Worm (Caenorhabditis elegans) whole organism, L1 larva: ENCODE results near the gene C16D9.8.
A peak's percentile ranks its signal among the peaks of the same experiment; 100 is the strongest.

ENCODE experiments used
- C04F5.9 ChIP-seq: sonication (generic microtip); optimal IDR thresholded peaks from 2 replicates; lab custom pipeline; 2016; ENCODE audit warnings: missing genetic modification characterization, missing compliant biosample characterization
- aha-1 ChIP-seq: fragments of 150-350 bp; optimal IDR thresholded peaks from 2 replicates; lab custom pipeline; 2014; ENCODE audit warnings: missing biosample characterization, missing genetic modification characterization
- alr-1 ChIP-seq: fragments of 200-800 bp; sonication (Bioruptor generic); optimal IDR thresholded peaks from 2 replicates; lab custom pipeline; 2018; ENCODE audit warnings: borderline replicate concordance, mild to moderate bottlenecking, missing genetic modification characterization, missing compliant biosample characterization
- aly-2 ChIP-seq: fragments of 150-350 bp; optimal IDR thresholded peaks from 2 replicates; lab custom pipeline; 2014; ENCODE audit warnings: missing biosample characterization, missing genetic modification characterization
- blmp-1 ChIP-seq: fragments of 150-350 bp; optimal IDR thresholded peaks from 2 replicates; lab custom pipeline; 2014; ENCODE audit warnings: missing biosample characterization, missing genetic modification characterization
- ceh-8 ChIP-seq: fragments of 200-800 bp; sonication (Bioruptor generic); optimal IDR thresholded peaks from 2 replicates; lab custom pipeline; 2018; ENCODE audit warnings: mild to moderate bottlenecking, missing genetic modification characterization, moderate library complexity, missing compliant biosample characterization
- efl-1 ChIP-seq, 4 experiments: fragments of 150-350 bp; optimal IDR thresholded peaks in 3 of 4; peaks in 1 of 4; 1 replicate in 1 of 4; 2 replicates in 3 of 4; lab custom pipeline; 2014; ENCODE audit warnings: missing biosample characterization in 2 of 4, missing genetic modification characterization in 2 of 4, missing genetic modification reagents in 2 of 4
- egl-27 ChIP-seq, 2 experiments: fragments of 150-350 bp in 1 of 2; sonication (generic microtip); optimal IDR thresholded peaks; 3 replicates each; lab custom pipeline; 2017 to 2018; ENCODE audit warnings: missing biosample characterization in 2 of 2, missing genetic modification characterization in 2 of 2, missing genetic modification reagents in 2 of 2
- elt-2 ChIP-seq: sonication (generic microtip); optimal IDR thresholded peaks from 2 replicates; lab custom pipeline; 2016; ENCODE audit warnings: missing genetic modification characterization, mild to moderate bottlenecking, inconsistent platforms, missing compliant biosample characterization, missing genetic modification reagents
- ets-5 ChIP-seq: fragments of 200-800 bp; sonication (Bioruptor generic); IDR thresholded peaks from 2 replicates; pipeline ENCODE4 v1.3.6; 2022; ENCODE audit warnings: missing genetic modification characterization, missing compliant biosample characterization
- fkh-8 ChIP-seq: sonication (generic microtip); optimal IDR thresholded peaks from 2 replicates; lab custom pipeline; 2016; ENCODE audit warnings: mild to moderate bottlenecking, missing genetic modification characterization, missing compliant biosample characterization
- hlh-4 ChIP-seq: sonication (generic microtip); optimal IDR thresholded peaks from 2 replicates; lab custom pipeline; 2016; ENCODE audit warnings: mild to moderate bottlenecking, missing genetic modification characterization, missing compliant biosample characterization
- jun-1 ChIP-seq: fragments of 150-350 bp; optimal IDR thresholded peaks from 2 replicates; lab custom pipeline; 2014; ENCODE audit warnings: missing biosample characterization, missing genetic modification reagents, missing genetic modification characterization
- lin-13 ChIP-seq: fragments of 150-350 bp; optimal IDR thresholded peaks from 2 replicates; lab custom pipeline; 2014; ENCODE audit warnings: missing biosample characterization, missing genetic modification reagents, missing genetic modification characterization
- lin-35 ChIP-seq, 2 experiments: fragments of 150-350 bp; optimal IDR thresholded peaks; 2 replicates each; lab custom pipeline; 2014; ENCODE audit warnings: missing biosample characterization in 2 of 2, missing genetic modification characterization in 2 of 2, missing genetic modification reagents in 2 of 2
- lir-3 ChIP-seq: sonication (generic microtip); optimal IDR thresholded peaks from 2 replicates; lab custom pipeline; 2016; ENCODE audit warnings: mild to moderate bottlenecking, missing genetic modification characterization, moderate library complexity, missing compliant biosample characterization; ENCODE audit not compliant: poor library complexity
- mdl-1 ChIP-seq, 2 experiments: fragments of 150-350 bp; optimal IDR thresholded peaks; 2 replicates each; lab custom pipeline; 2014 to 2017; ENCODE audit warnings: missing biosample characterization in 2 of 2, missing genetic modification characterization in 2 of 2, inconsistent platforms in 1 of 2
- mep-1 ChIP-seq: fragments of 150-350 bp; optimal IDR thresholded peaks from 2 replicates; lab custom pipeline; 2014; ENCODE audit warnings: missing biosample characterization, missing genetic modification characterization
- nhr-20 ChIP-seq: sonication (generic microtip); optimal IDR thresholded peaks from 2 replicates; lab custom pipeline; 2016; ENCODE audit warnings: mild to moderate bottlenecking, missing genetic modification characterization, missing compliant biosample characterization
- nhr-237 ChIP-seq: fragments of 150-350 bp; optimal IDR thresholded peaks from 2 replicates; lab custom pipeline; 2014; ENCODE audit warnings: missing biosample characterization, missing genetic modification characterization
- nhr-28 ChIP-seq: fragments of 150-350 bp; optimal IDR thresholded peaks from 2 replicates; lab custom pipeline; 2014; ENCODE audit warnings: missing biosample characterization, missing genetic modification characterization
- nhr-71 ChIP-seq: sonication (generic microtip); optimal IDR thresholded peaks from 2 replicates; lab custom pipeline; 2016; ENCODE audit warnings: mild to moderate bottlenecking, missing genetic modification characterization, moderate library complexity, missing compliant biosample characterization
- nhr-90 ChIP-seq: sonication (generic microtip); optimal IDR thresholded peaks from 2 replicates; lab custom pipeline; 2016; ENCODE audit warnings: mild to moderate bottlenecking, missing genetic modification characterization, missing compliant biosample characterization; ENCODE audit not compliant: poor library complexity
- pax-3 ChIP-seq: fragments of 200-800 bp; sonication (Bioruptor generic); optimal IDR thresholded peaks from 2 replicates; lab custom pipeline; 2018; ENCODE audit warnings: mild to moderate bottlenecking, missing genetic modification characterization, moderate library complexity, missing compliant biosample characterization
- pqm-1 ChIP-seq: sonication (generic microtip); optimal IDR thresholded peaks from 3 replicates; lab custom pipeline; 2017; ENCODE audit warnings: missing biosample characterization, missing genetic modification characterization
- skn-1 ChIP-seq: fragments of 150-350 bp; optimal IDR thresholded peaks from 2 replicates; lab custom pipeline; 2014; ENCODE audit warnings: missing biosample characterization, missing genetic modification characterization
- snpc-4 ChIP-seq: fragments of 150-350 bp; optimal IDR thresholded peaks from 2 replicates; lab custom pipeline; 2014; ENCODE audit warnings: missing biosample characterization, missing genetic modification characterization
- sox-4 ChIP-seq: sonication (generic microtip); optimal IDR thresholded peaks from 2 replicates; lab custom pipeline; 2016; ENCODE audit warnings: missing genetic modification characterization, missing compliant biosample characterization
- sptf-1 ChIP-seq: fragments of 150-350 bp; optimal IDR thresholded peaks from 2 replicates; lab custom pipeline; 2014; ENCODE audit warnings: missing biosample characterization, missing genetic modification characterization
- sup-37 ChIP-seq: fragments of 200-800 bp; sonication (Bioruptor generic); optimal IDR thresholded peaks from 2 replicates; lab custom pipeline; 2018; ENCODE audit warnings: mild to moderate bottlenecking, missing genetic modification characterization, missing compliant biosample characterization
- swsn-7 ChIP-seq: sonication (generic microtip); optimal IDR thresholded peaks from 2 replicates; lab custom pipeline; 2016; ENCODE audit warnings: missing genetic modification characterization, missing compliant biosample characterization
- tlp-1 ChIP-seq: fragments of 150-350 bp; optimal IDR thresholded peaks from 2 replicates; lab custom pipeline; 2014; ENCODE audit warnings: missing biosample characterization, missing genetic modification characterization

C16D9.8 gene

ce11 chrV:8271995-8272394 is 8.6 kb upstream of the C16D9.8 start, which contains the start of gene asp-5:
Gene asp-5, plus strand, starts transcription at chrV:8272385.
- TF ChIP-seq lin-35 (GFP tag; optimal IDR thresholded peaks at IDR 0.05; lab: Kevin White, UChicago) = peak in 1 of 2 experiments; percentile 11
- peak; percentile 76 for TF ChIP-seq elt-2 (tag; lab: Kevin White, UChicago)
- no peak for TF ChIP-seq egl-27 (tag; optimal IDR thresholded peaks at IDR 0.05; lab: Kevin White, UChicago)

DNA sequence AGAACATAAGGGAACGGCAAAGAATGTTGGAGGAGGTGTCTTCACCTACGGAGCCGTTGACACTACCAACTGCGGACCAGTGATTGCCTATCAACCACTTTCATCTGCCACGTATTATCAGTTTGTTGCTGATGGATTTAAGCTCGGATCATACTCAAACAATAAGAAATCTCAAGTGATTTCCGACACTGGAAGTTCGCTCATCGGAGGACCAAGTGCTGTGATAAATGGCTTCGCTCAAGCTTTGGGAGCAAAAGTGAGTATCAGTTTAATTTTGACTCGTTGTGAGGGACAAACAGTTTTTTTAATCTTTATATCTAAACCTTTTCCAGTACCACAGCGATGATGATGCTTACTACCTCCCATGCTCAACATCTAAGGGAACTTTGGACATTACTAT is 8.0 kb upstream of the C16D9.8 start:
- TF ChIP-seq alr-1 (tag; lab: Kevin White, UChicago) = no peak
- TF ChIP-seq hlh-4 (tag; lab: Kevin White, UChicago) = no peak
- TF ChIP-seq mdl-1 (tag; optimal IDR thresholded peaks at IDR 0.05; lab: Kevin White, UChicago) = no peak
- no peak for TF ChIP-seq blmp-1
- no peak for TF ChIP-seq swsn-7
- no peak for TF ChIP-seq nhr-237
- no peak for TF ChIP-seq sox-4 (tag; lab: Kevin White, UChicago)
- TF ChIP-seq nhr-28 (tag; lab: Kevin White, UChicago) = no peak
- TF ChIP-seq sptf-1 (tag; lab: Kevin White, UChicago) = no peak
- TF ChIP-seq fkh-8 (tag; lab: Kevin White, UChicago) = no peak
- no peak for TF ChIP-seq aha-1
- no peak for TF ChIP-seq pax-3
- TF ChIP-seq sup-37 (GFP tag; lab: Kevin White, UChicago) = no peak

DNA sequence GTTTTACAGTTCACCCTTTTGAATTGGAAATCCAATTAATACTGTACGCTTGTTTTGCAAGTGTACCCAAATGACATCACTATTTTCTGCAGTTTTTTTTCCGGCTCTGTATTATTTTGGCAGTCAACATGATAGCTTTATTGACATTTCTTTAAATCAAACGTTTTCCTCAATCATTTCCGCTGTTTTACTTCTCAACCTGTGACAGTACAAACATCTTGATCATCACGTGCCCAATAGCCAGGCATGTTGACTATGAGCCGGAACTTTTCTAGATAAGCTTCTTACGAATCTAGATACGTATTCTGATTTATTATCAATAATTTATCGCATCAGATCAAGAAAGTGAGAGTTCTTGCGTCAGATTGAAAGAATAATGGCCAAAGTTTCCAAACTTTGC is 6.5 kb upstream of the C16D9.8 start:
- TF ChIP-seq nhr-90 (tag; lab: Kevin White, UChicago) = peak; percentile 12
- no peak for TF ChIP-seq mep-1 (tag; lab: Kevin White, UChicago)
- TF ChIP-seq aha-1 = no peak
- peak; percentile 13 for TF ChIP-seq nhr-71 (tag; lab: Kevin White, UChicago)
- TF ChIP-seq lir-3 (tag; lab: Kevin White, UChicago) = no peak
- peak; percentile 23 for TF ChIP-seq nhr-20 (tag; lab: Kevin White, UChicago)
- peak in 1 of 2 experiments; percentile 6 for TF ChIP-seq lin-35 (GFP tag; optimal IDR thresholded peaks at IDR 0.05; lab: Kevin White, UChicago)
- peak; percentile 97 for TF ChIP-seq elt-2 (tag; lab: Kevin White, UChicago)

DNA sequence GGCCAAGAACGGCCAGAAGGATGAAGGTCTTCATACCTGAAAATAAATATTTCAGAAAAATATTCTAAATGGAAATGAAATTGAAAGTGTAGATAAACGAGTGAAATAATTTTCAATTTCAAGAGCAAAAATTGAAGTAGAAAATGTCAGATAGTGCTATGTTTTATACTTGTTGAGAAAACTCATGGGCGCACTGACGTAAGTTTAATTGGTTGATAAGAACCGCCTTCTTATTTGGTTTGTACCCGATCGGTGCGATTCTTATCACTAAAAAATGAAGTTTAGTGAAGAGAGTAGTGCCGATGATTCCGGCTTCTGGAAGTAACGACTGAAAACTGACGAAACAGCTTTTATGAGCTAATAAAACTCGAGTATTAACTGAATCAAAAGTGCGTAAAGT is 5.5 kb upstream of the C16D9.8 start, which contains the start of the genes asp-6 and asp-12:
TSS of gene asp-6 (minus strand) at position 36 of the 400 bp plus-strand sequence.
TSS of gene asp-12 (plus strand) at position 309 of the 400 bp plus-strand sequence.
- no peak for TF ChIP-seq ceh-8
- TF ChIP-seq sup-37 (GFP tag; lab: Kevin White, UChicago) = no peak
- TF ChIP-seq pqm-1 = no peak
- TF ChIP-seq elt-2 (tag; lab: Kevin White, UChicago) = peak; percentile 86
- TF ChIP-seq lin-35 (GFP tag; optimal IDR thresholded peaks at IDR 0.05; lab: Kevin White, UChicago) = peak in 1 of 2 experiments; percentile 8
- no peak for TF ChIP-seq skn-1 (tag; lab: Kevin White, UChicago)
- TF ChIP-seq snpc-4 (tag; lab: Kevin White, UChicago) = no peak
- no peak for TF ChIP-seq blmp-1
- TF ChIP-seq lin-13 (GFP tag; lab: Kevin White, UChicago) = no peak
- TF ChIP-seq efl-1 (optimal IDR thresholded peaks at IDR 0.05; lab: Kevin White, UChicago) = no peak
- peak in 1 of 2 experiments; percentile 74 for TF ChIP-seq efl-1 (GFP tag; optimal IDR thresholded peaks at IDR 0.05 in 1 of 2; lab: Kevin White, UChicago)
- TF ChIP-seq ets-5 (GFP tag; lab: Robert Waterston, UW) = no peak
- TF ChIP-seq C04F5.9 = no peak

DNA sequence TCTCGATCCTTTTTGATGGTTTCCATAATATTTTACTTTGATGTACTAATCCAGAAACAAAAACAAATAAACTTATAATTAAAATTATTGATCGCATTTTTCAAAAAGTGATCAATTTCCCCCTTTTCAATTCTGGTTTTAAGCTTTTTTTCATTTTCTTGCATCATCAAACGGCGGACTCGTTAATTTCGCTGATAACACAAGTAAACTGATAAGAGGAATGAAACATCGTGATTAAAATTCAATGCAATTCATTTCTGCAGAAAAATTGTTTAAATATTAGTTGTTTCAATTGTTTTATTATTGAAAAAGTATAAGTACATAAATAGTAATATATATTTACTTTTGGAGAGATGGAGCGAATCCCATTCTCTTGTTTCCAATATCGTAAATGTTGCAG is 3.9 kb upstream of the C16D9.8 start:
- TF ChIP-seq elt-2 (tag; lab: Kevin White, UChicago) = peak; percentile 95
- TF ChIP-seq tlp-1 (tag; lab: Kevin White, UChicago) = peak; percentile 87
- TF ChIP-seq lin-35 (GFP tag; optimal IDR thresholded peaks at IDR 0.05; lab: Kevin White, UChicago) = peak in 1 of 2 experiments; percentile 31
- TF ChIP-seq jun-1 (tag; lab: Kevin White, UChicago) = peak; percentile 13
- no peak for TF ChIP-seq egl-27 (tag; optimal IDR thresholded peaks at IDR 0.05; lab: Kevin White, UChicago)
- peak; percentile 64 for TF ChIP-seq aly-2 (tag; lab: Kevin White, UChicago)
